Fruit fly (Drosophila melanogaster) whole organism: Measurements from ENCODE around the gene CG9222.

Experiments used
- CG8478 ChIP-seq: fragments of >200 bp; optimal IDR thresholded peaks from 2 replicates; lab custom pipeline; 2018; ENCODE audit warnings: inconsistent platforms
- Dll ChIP-seq: fragments of >200 bp; optimal IDR thresholded peaks from 2 replicates; lab custom pipeline; 2017
- EcR ChIP-seq, 2 experiments: fragments of >200 bp; optimal IDR thresholded peaks; 2 replicates each; lab custom pipeline; 2017; ENCODE audit warnings: missing biosample characterization in 2 of 2, missing genetic modification characterization in 2 of 2, missing genetic modification reagents in 2 of 2
- pan ChIP-seq: fragments of >200 bp; optimal IDR thresholded peaks from 2 replicates; lab custom pipeline; 2017
- psq ChIP-seq: fragments of >200 bp; optimal IDR thresholded peaks from 2 replicates; lab custom pipeline; 2017
- usp ChIP-seq: fragments of >200 bp; optimal IDR thresholded peaks from 2 replicates; lab custom pipeline; 2017; ENCODE audit warnings: missing biosample characterization, missing genetic modification characterization, mixed read lengths

CG9222 gene

dm6 chr2L:6090786-6091716 lies 39.8 kb upstream of the CG9222 start, which contains the start of gene CG45075:
Gene CG45075, plus strand, starts transcription at chr2L:6091412.
- TF ChIP-seq CG8478 (no peak), usp (GFP tag; lab: Kevin White, UChicago) (no peak), psq (lab: Kevin White, UChicago) (no peak), EcR (GFP tag; optimal IDR thresholded peaks at IDR 0.05; lab: Kevin White, UChicago) (no peak), pan (lab: Kevin White, UChicago) (no peak), Dll (lab: Kevin White, UChicago) (no peak)

DNA sequence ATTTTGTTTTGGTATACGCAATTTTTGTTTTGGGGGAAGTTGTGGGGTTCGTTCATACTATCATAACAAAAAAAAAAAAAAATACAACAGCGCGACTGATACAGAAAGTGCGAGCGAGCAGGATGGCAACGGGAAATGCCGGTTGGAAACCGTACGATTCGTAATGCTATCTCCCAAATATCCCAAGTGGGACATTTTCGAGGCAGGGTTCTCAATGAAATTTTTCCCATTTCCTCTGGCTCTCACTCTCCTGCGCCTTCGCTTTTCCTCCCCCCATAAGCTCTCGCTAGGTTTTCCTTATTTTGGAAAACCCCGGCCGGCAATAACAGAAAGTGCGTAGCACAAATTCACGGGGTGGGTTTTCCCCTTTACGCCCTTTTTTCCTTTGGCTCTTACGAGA lies 38.5 kb upstream of the CG9222 start:
- no peak for TF ChIP-seq psq (lab: Kevin White, UChicago)
- TF ChIP-seq pan (lab: Kevin White, UChicago) = no peak
- TF ChIP-seq CG8478 = no peak
- TF ChIP-seq EcR (GFP tag; optimal IDR thresholded peaks at IDR 0.05; lab: Kevin White, UChicago) = no peak
- no peak for TF ChIP-seq Dll (lab: Kevin White, UChicago)
- no peak for TF ChIP-seq usp (GFP tag; lab: Kevin White, UChicago)

DNA sequence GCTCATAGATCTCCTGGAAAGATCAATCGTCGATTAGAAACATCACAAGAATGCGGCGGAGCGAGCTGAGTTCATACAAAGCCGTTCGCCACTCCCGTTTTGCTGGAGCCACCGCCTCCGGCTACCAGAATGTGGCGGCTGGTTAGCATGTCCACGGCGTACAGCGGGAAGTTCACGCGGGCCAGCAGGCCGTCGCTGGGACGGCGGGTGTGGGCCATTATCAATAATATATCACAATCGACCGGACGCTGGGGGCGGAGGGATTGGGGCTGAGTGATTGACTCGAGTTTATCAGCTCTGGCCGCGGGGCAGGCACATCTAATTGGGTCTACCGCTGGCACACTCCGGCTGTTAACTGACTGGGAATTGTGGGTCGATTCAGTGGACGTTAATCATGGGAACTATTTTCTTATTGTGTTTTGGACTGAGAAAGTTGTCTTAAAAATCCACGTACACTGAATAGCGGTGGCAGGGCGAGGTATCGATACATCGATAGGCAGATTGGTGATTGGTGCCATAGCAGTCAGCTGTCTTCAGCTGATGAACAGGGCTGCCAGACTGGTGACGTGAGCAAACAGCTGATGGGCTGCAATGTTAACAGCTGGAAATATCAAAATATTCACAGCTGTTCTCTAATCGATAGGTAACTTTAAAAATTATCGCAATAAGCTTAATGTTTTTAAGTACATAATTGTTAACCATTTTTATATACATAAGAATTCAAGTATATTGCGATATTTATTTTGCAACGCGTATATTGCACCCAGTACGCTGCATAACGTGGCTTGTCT lies 32.1 kb upstream of the CG9222 start, which contains the start of gene CG9175:
TSS of gene CG9175 (minus strand) at position 488 of the 791 bp plus-strand sequence.
- no peak for TF ChIP-seq psq (lab: Kevin White, UChicago)
- no peak for TF ChIP-seq CG8478
- no peak for TF ChIP-seq Dll (lab: Kevin White, UChicago)
- TF ChIP-seq pan (lab: Kevin White, UChicago) = no peak
- no peak for TF ChIP-seq usp (GFP tag; lab: Kevin White, UChicago)
- TF ChIP-seq EcR (GFP tag; optimal IDR thresholded peaks at IDR 0.05; lab: Kevin White, UChicago) = no peak

DNA sequence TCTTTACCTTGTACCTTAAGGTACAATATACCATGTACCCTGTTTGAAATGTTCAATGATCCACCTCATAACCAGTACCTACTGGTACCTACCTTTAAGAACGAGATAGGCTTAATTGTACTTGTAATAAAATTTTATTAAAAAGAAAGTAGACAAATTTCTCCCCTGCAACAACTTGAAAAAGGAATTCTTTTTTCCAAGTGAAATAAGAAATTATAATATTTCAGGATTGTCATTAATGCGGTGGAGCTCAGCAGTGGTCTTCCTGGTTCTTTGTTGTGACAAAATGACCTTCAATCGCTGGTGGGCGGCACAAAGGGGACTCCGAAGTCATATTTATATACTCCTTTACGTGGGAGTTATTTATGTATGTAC lies 31.6 kb upstream of the CG9222 start:
- TF ChIP-seq Dll (lab: Kevin White, UChicago) = no peak
- TF ChIP-seq psq (lab: Kevin White, UChicago) = no peak
- TF ChIP-seq EcR (GFP tag; optimal IDR thresholded peaks at IDR 0.05; lab: Kevin White, UChicago) = no peak
- no peak for TF ChIP-seq CG8478
- TF ChIP-seq pan (lab: Kevin White, UChicago) = no peak
- no peak for TF ChIP-seq usp (GFP tag; lab: Kevin White, UChicago)

DNA sequence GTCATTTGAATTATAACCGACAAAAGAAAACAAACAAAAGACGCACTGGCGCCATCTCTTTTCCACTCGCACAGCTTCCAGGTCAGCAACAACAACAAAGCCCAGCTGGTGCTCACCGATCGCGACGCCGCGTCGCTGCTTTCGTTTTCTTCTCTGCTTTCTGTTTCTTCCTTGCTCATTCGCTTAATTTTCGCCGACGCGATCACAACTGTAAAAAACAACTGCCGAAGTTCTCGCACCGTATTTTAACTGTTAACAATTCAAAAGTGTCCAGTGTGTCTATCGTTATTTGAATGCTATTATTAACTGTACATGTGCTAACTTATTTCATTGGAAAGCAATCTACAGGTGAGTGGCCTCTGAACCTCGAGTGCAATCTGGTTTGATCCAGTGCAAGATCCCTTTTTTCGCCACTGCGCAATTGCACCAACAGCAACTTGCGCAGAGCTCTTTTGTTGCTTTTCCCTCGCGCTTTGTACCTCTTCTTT lies 30.6 kb upstream of the CG9222 start, which contains the start of gene stai:
TSS of gene stai (plus strand) at position 176 of the 488 bp plus-strand sequence.
- TF ChIP-seq psq (lab: Kevin White, UChicago) (no peak), pan (lab: Kevin White, UChicago) (peak; percentile 10)

DNA sequence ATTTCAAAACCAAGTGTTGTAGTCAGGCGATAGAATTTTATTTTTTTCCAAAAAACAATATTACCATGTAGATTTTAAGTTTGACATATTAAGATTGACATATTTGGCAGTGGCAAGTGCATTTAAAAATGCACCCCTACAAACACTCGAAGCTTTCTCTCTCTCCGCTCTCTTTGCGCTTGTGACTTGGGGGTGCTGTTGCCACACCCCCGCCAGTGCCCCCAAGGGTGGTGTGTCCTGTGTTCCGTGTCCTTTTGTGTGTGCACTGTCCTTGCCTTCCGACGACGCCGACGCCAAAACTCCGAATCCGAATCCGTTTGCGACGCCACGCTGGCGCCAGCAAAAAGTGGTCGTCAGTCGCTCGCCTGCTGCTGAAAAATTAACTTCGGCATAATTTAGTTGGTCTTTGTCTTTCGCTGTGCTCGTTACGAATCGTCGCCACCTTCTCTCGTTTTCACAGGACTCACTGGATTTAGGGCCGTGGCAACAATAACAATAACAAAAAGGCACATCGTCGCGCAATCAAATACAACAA lies 21.4 kb upstream of the CG9222 start:
- TF ChIP-seq pan (lab: Kevin White, UChicago) = no peak
- no peak for TF ChIP-seq usp (GFP tag; lab: Kevin White, UChicago)
- TF ChIP-seq EcR (GFP tag; optimal IDR thresholded peaks at IDR 0.05; lab: Kevin White, UChicago) = no peak
- no peak for TF ChIP-seq Dll (lab: Kevin White, UChicago)
- TF ChIP-seq CG8478 = no peak
- TF ChIP-seq psq (lab: Kevin White, UChicago) = no peak

dm6 chr2L:6110781-6111180 lies 20.0 kb upstream of the CG9222 start:
- TF ChIP-seq pan (lab: Kevin White, UChicago) (no peak), Dll (lab: Kevin White, UChicago) (no peak), CG8478 (no peak), psq (lab: Kevin White, UChicago) (no peak)

DNA sequence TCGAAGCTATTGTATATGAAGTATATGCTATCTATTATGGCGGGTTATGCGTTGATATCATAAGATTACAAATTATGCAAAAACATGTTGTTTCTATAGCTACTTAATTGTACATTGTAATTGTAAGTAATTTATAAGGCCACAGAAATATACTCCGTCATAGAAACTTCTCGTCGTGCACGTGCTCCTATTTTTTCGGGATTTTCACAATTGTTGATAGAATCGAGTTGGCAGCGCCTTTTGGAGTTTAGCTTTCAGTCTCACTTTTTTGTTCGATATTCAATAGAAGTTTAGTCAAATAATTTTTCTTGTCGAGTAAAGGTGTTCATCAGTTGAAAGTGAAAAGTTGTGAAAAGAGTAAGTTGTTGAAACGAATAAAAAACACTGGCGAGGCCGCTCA lies 12.6 kb upstream of the CG9222 start, which contains the start of gene CG31642:
TSS of gene CG31642 (plus strand) at position 301 of the 400 bp plus-strand sequence.
- TF ChIP-seq EcR (GFP tag; optimal IDR thresholded peaks at IDR 0.05; lab: Kevin White, UChicago) (no peak), pan (lab: Kevin White, UChicago) (no peak), usp (GFP tag; lab: Kevin White, UChicago) (no peak), Dll (lab: Kevin White, UChicago) (no peak), psq (lab: Kevin White, UChicago) (no peak), CG8478 (no peak)

- no peak for TF ChIP-seq EcR (GFP tag; optimal IDR thresholded peaks at IDR 0.05; lab: Kevin White, UChicago)
- TF ChIP-seq usp (GFP tag; lab: Kevin White, UChicago) = no peak
- TF ChIP-seq pan (lab: Kevin White, UChicago) = no peak
- TF ChIP-seq psq (lab: Kevin White, UChicago) = no peak
- TF ChIP-seq Dll (lab: Kevin White, UChicago) = no peak
- TF ChIP-seq CG8478 = no peak
These were observed 6.0 kb upstream of the CG9222 start, which contains the start of gene Arpc4 for dm6 chr2L:6124815-6125214. Gene Arpc4, plus strand, starts transcription at chr2L:6125132.

- TF ChIP-seq CG8478 = no peak
- TF ChIP-seq EcR (GFP tag; optimal IDR thresholded peaks at IDR 0.05; lab: Kevin White, UChicago) = no peak
- TF ChIP-seq psq (lab: Kevin White, UChicago) = no peak
- TF ChIP-seq pan (lab: Kevin White, UChicago) = no peak
- TF ChIP-seq usp (GFP tag; lab: Kevin White, UChicago) = no peak
- TF ChIP-seq Dll (lab: Kevin White, UChicago) = no peak
These were observed 3.3 kb upstream of the CG9222 start, which contains the start of gene WDR79 for dm6 chr2L:6127478-6127877. Gene WDR79, minus strand, starts transcription at chr2L:6127775.

dm6 chr2L:6139082-6139481 lies 8.3 kb downstream of the CG9222 start, which contains the start of gene CG13991:
Gene CG13991, plus strand, starts transcription at chr2L:6139382.
- TF ChIP-seq pan (lab: Kevin White, UChicago) (no peak), usp (GFP tag; lab: Kevin White, UChicago) (no peak), Dll (lab: Kevin White, UChicago) (no peak), EcR (GFP tag; optimal IDR thresholded peaks at IDR 0.05; lab: Kevin White, UChicago) (no peak), CG8478 (no peak), psq (lab: Kevin White, UChicago) (no peak)
